Worm (Caenorhabditis elegans) whole organism, early embryonic: ENCODE data around the gene mlc-3.

Experiments
- B0310.2 ChIP-seq: sonication (generic microtip); optimal IDR thresholded peaks from 2 replicates; lab custom pipeline; 2016; ENCODE audit warnings: mild to moderate bottlenecking, missing genetic modification characterization, missing compliant biosample characterization
- F13C5.2 ChIP-seq: sonication (generic microtip); optimal IDR thresholded peaks from 2 replicates; lab custom pipeline; 2017; ENCODE audit warnings: mild to moderate bottlenecking, missing genetic modification characterization, inconsistent platforms, missing compliant biosample characterization
- aly-1 ChIP-seq: sonication (generic microtip); optimal IDR thresholded peaks from 2 replicates; lab custom pipeline; 2016; ENCODE audit warnings: missing genetic modification characterization, missing compliant biosample characterization
- ama-1 ChIP-seq: fragments of 150-350 bp; optimal IDR thresholded peaks from 2 replicates; lab custom pipeline; 2014
- ceh-13 ChIP-seq: fragments of 200-800 bp; sonication (Bioruptor generic); optimal IDR thresholded peaks from 2 replicates; lab custom pipeline; 2018; ENCODE audit warnings: mild to moderate bottlenecking, missing genetic modification characterization, missing compliant biosample characterization
- ceh-36 ChIP-seq: sonication (generic microtip); optimal IDR thresholded peaks from 2 replicates; lab custom pipeline; 2016; ENCODE audit warnings: missing genetic modification characterization, inconsistent platforms, missing compliant biosample characterization
- ets-7 ChIP-seq: sonication (generic microtip); optimal IDR thresholded peaks from 2 replicates; lab custom pipeline; 2016; ENCODE audit warnings: missing genotype, missing genetic modification characterization, missing compliant biosample characterization
- flt-1 ChIP-seq: fragments of 200-800 bp; sonication (Bioruptor generic); IDR thresholded peaks from 2 replicates; pipeline ENCODE4 v1.3.6; 2022; ENCODE audit warnings: missing genetic modification characterization, missing compliant biosample characterization
- hmbx-1 ChIP-seq: sonication (generic microtip); optimal IDR thresholded peaks from 2 replicates; lab custom pipeline; 2016; ENCODE audit warnings: mild to moderate bottlenecking, missing genetic modification characterization, missing compliant biosample characterization
- hmg-4 ChIP-seq: fragments of 200-800 bp; sonication (Bioruptor generic); optimal IDR thresholded peaks from 2 replicates; lab custom pipeline; 2018; ENCODE audit warnings: mild to moderate bottlenecking, missing genetic modification characterization, missing compliant biosample characterization
- hnd-1 ChIP-seq: sonication (generic microtip); optimal IDR thresholded peaks from 2 replicates; lab custom pipeline; 2016; ENCODE audit warnings: missing genetic modification characterization, missing compliant biosample characterization
- pes-1 ChIP-seq: fragments of 200-800 bp; sonication (Bioruptor generic); IDR thresholded peaks from 2 replicates; pipeline ENCODE4 v1.3.6; 2022; ENCODE audit warnings: missing genetic modification reagents, missing genetic modification characterization, missing compliant biosample characterization
- scrt-1 ChIP-seq: fragments of 200-800 bp; sonication (Bioruptor generic); IDR thresholded peaks from 2 replicates; pipeline ENCODE4 v1.3.6; 2022; ENCODE audit warnings: missing genetic modification characterization, missing compliant biosample characterization
- sea-1 ChIP-seq: fragments of 200-800 bp; sonication (Bioruptor generic); conservative IDR thresholded peaks from 2 replicates; pipeline ENCODE4 v1.3.6; 2022; ENCODE audit warnings: missing genetic modification characterization, missing compliant biosample characterization
- tbx-11 ChIP-seq: fragments of 200-800 bp; sonication (Bioruptor generic); IDR thresholded peaks from 2 replicates; pipeline ENCODE4 v1.3.6; 2022; ENCODE audit warnings: missing genetic modification characterization, missing compliant biosample characterization
- tbx-37 ChIP-seq: fragments of 200-800 bp; sonication (Bioruptor generic); conservative IDR thresholded peaks from 2 replicates; pipeline ENCODE4 v1.3.6; 2022; ENCODE audit warnings: missing genetic modification reagents, missing genetic modification characterization, missing compliant biosample characterization
- tra-4 ChIP-seq: sonication (generic microtip); optimal IDR thresholded peaks from 2 replicates; lab custom pipeline; 2017; ENCODE audit warnings: missing genetic modification characterization, missing compliant biosample characterization

Gene mlc-3

DNA sequence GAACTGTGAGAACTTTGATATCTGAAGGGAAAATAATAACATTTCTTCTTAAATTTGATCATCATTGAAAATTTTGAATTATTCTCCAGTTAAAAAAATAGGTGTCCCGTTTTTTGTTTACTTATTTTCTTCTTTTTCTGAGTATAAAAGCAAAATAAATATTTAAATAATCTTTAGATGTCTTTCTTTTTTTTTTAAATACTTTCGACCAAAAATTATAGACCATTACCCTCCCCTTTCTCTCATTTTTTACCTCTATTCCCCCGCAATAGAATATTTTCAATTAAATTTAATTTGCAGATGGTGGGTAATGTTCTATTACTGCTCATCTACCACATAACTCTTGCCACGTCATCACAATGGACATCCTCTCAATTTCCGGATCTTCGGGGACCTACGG is 8.9 kb downstream of the mlc-3 start, which contains the start of gene molo-1:
TSS of gene molo-1 (plus strand) at position 301 of the 400 bp plus-strand sequence.
- TF ChIP-seq sea-1 (GFP tag; lab: Robert Waterston, UW) (no peak), tbx-11 (GFP tag; lab: Robert Waterston, UW) (no peak), tbx-37 (no peak), pes-1 (no peak), hmg-4 (no peak), F13C5.2 (no peak), ets-7 (no peak), ceh-36 (tag; lab: Kevin White, UChicago) (no peak), hmbx-1 (tag; lab: Kevin White, UChicago) (no peak), B0310.2 (tag; lab: Kevin White, UChicago) (no peak), aly-1 (tag; lab: Kevin White, UChicago) (no peak), hnd-1 (tag; lab: Kevin White, UChicago) (no peak), flt-1 (GFP tag; lab: Robert Waterston, UW) (no peak), ama-1 (lab: Kevin White, UChicago) (no peak), scrt-1 (GFP tag; lab: Robert Waterston, UW) (no peak), tra-4 (no peak), ceh-13 (GFP tag; lab: Kevin White, UChicago) (no peak)

DNA sequence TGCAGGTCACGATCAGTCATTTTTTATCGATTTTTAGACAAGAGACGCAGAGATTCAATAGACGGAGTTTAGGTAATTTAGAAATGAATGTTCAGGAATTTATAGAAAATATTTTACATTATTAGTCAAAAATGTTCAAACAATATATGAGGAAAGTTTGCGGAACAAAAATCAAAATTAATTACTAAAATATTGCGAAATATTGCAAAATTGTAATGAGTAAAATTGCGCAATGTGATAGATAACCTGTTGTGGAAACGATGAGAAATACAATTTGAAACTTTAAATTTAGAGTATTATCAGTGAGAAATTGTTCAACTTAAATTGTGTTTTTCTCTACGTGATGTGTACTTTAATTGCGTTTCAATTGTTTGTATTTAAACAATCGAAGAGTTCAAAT is 16.2 kb downstream of the mlc-3 start, which contains the start of gene F56D2.5:
TSS of gene F56D2.5 (minus strand) at position 371 of the 400 bp plus-strand sequence.
- TF ChIP-seq ceh-13 (GFP tag; lab: Kevin White, UChicago), result no peak
- no peak for TF ChIP-seq pes-1
- no peak for TF ChIP-seq hnd-1 (tag; lab: Kevin White, UChicago)
- no peak for TF ChIP-seq ets-7
- TF ChIP-seq hmbx-1 (tag; lab: Kevin White, UChicago), result no peak
- no peak for TF ChIP-seq flt-1 (GFP tag; lab: Robert Waterston, UW)
- no peak for TF ChIP-seq scrt-1 (GFP tag; lab: Robert Waterston, UW)
- no peak for TF ChIP-seq tbx-37
- no peak for TF ChIP-seq tra-4
- TF ChIP-seq B0310.2 (tag; lab: Kevin White, UChicago), result no peak
- TF ChIP-seq F13C5.2, result no peak
- no peak for TF ChIP-seq ama-1 (lab: Kevin White, UChicago)
- no peak for TF ChIP-seq sea-1 (GFP tag; lab: Robert Waterston, UW)
- TF ChIP-seq ceh-36 (tag; lab: Kevin White, UChicago), result no peak
- TF ChIP-seq hmg-4, result no peak
- TF ChIP-seq tbx-11 (GFP tag; lab: Robert Waterston, UW), result no peak
- TF ChIP-seq aly-1 (tag; lab: Kevin White, UChicago), result no peak

DNA sequence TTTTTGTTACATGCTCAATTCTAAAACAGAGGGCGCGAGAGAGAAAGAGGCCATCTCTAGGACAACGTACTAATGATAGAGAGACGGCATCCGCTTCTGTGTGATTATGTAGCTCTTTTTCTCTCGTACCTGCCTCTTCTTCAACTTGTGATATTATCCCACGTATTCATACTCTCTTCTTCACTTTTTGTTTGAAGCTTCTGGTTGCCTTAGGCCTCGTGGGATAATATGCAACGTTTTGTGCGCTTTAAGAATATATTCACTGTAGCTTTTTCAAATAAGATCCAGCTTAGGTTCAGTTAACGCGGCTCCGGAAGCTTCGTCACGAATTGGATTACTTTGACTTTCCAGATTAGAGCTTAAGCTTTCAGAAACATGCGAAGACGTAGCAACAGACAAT is 17.9 kb downstream of the mlc-3 start, which contains the start of the genes F56D2.8 and uev-2:
TSS of gene F56D2.8 (minus strand) at position 101 of the 400 bp plus-strand sequence.
TSS of gene uev-2 (plus strand) at position 360 of the 400 bp plus-strand sequence.
- TF ChIP-seq B0310.2 (tag; lab: Kevin White, UChicago) (no peak), ceh-13 (GFP tag; lab: Kevin White, UChicago) (no peak), hmg-4 (no peak), hmbx-1 (tag; lab: Kevin White, UChicago) (no peak), F13C5.2 (no peak), ets-7 (no peak), tra-4 (no peak), pes-1 (no peak)

DNA sequence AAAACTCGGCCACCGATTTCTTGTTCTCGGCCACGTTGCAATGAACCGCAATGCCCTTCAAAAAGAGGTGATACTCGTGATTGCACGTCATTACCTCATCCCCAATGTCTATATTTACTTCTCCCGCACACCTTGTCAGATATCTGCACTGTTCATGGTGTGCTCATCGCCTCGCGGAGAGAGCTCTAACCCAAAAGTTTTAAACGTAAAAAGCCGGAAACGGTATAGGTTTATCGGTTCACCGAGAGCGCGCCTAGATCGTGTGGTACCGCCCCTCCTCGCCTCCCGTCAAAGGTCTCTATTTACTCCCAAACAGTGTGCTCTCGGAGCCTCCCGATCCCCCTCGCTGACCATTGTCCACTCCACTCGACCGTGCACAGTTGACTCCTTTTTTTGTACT is 19.8 kb downstream of the mlc-3 start, which contains the start of gene F56D2.3:
TSS of gene F56D2.3 (plus strand) at position 301 of the 400 bp plus-strand sequence.
- no peak for TF ChIP-seq hnd-1 (tag; lab: Kevin White, UChicago)

DNA sequence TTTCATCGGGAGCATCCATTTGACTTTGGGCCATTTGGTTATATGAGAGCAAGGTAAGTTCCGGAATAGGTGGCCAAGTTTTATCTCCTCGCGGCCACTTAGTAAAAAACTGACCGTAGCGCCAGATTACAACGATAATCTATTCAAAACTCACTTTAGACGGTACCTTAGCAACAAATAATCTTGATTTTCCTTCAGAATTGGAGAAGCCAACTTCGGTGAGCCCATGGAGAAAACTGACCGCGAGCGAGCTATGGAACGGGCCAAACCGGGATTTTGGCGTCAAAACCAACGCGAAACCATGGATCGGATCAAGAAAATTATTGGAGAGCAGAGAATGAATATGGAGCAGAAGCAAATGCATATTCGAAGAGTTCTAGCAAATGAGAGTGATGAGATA is 20.9 kb downstream of the mlc-3 start:
- no peak for TF ChIP-seq hmbx-1 (tag; lab: Kevin White, UChicago)
- TF ChIP-seq sea-1 (GFP tag; lab: Robert Waterston, UW), result no peak
- no peak for TF ChIP-seq F13C5.2
- TF ChIP-seq ceh-13 (GFP tag; lab: Kevin White, UChicago), result no peak
- no peak for TF ChIP-seq ceh-36 (tag; lab: Kevin White, UChicago)
- TF ChIP-seq B0310.2 (tag; lab: Kevin White, UChicago), result no peak
- TF ChIP-seq aly-1 (tag; lab: Kevin White, UChicago), result no peak
- no peak for TF ChIP-seq hmg-4
- no peak for TF ChIP-seq pes-1

DNA sequence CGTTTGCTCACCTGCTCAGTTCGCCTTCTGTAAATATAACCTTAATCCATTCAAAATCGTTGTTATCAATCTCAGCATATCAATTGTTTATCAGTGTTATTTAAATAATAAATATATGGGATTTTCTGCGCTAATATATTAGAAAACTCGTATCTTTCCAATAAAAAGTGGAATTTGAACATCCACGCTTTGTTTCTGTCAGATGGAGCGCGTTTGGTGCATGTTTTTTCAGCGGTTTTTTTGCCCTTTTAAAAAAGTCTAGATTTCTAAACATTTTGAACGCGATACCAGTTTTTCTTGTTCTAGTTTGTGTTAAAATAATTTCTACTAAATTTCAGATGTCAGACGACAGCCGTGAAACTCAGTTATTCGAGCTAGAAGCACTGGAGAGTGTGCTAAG is 22.1 kb downstream of the mlc-3 start, which contains the start of gene F56D2.2:
TSS of gene F56D2.2 (plus strand) at position 339 of the 400 bp plus-strand sequence.
- TF ChIP-seq ceh-13 (GFP tag; lab: Kevin White, UChicago), result no peak
- TF ChIP-seq ets-7, result no peak

DNA sequence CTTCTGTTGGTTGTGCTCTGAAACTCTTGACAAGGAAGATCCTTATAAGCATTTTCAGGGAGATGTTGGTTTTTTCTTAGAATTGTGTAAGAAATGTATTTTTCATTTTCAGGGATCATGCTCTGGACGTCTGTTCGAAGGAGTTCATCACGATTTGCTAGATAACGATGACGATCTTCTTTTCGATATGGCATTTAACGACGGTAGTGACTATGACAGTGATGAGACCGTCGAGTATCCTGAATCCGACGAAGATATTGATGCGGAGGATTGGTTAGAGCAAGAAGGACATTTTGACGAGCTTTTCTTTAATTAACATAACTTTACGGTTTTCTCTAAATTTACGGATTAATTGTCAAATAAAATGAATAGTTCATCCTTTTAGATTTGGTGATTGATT is 23.9 kb downstream of the mlc-3 start:
- no peak for TF ChIP-seq tbx-11 (GFP tag; lab: Robert Waterston, UW)

DNA sequence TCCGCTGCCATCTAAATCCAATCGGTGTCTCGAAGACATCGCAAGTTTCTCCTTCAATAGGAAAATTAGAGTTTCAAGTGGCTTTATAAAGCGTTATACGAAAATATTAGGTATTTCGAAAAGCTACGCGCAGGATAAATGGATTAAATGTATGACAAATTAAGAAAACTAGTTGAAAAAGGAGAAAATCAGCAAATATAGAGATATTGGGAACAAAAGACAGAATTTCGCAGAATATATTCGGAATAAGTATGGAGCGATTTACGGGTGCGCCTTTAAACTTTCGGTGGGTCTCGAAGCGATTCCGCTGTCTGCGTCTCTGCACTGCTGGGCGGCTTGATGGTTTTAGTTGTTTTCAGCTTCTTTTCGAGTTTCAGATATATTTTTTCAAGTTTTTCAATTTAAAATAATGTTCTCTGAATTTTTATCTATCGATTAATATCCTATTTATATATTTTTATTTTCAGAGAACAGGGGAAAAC is 26.9 kb downstream of the mlc-3 start, which contains the start of the genes ddx-15 and ucr-1:
TSS of gene ddx-15 (minus strand) at position 51 of the 482 bp plus-strand sequence.
TSS of gene ucr-1 (plus strand) at position 468 of the 482 bp plus-strand sequence.
- no peak for TF ChIP-seq aly-1 (tag; lab: Kevin White, UChicago)
- no peak for TF ChIP-seq flt-1 (GFP tag; lab: Robert Waterston, UW)
- no peak for TF ChIP-seq ceh-36 (tag; lab: Kevin White, UChicago)
- no peak for TF ChIP-seq tra-4
- no peak for TF ChIP-seq tbx-37
- no peak for TF ChIP-seq pes-1
- TF ChIP-seq ceh-13 (GFP tag; lab: Kevin White, UChicago), result no peak
- no peak for TF ChIP-seq ets-7
- no peak for TF ChIP-seq hmg-4
- no peak for TF ChIP-seq hmbx-1 (tag; lab: Kevin White, UChicago)
